Fruit fly (Drosophila melanogaster) whole organism, prepupa: ENCODE results near the gene Pex7.

Experiments
- CG34406 ChIP-seq: fragments of 200-800 bp; sonication (Bioruptor generic); optimal IDR thresholded peaks from 3 replicates; lab custom pipeline; 2016; ENCODE audit warnings: missing biosample characterization, missing genetic modification characterization
- Hr39 ChIP-seq: fragments of 200-800 bp; sonication (Bioruptor generic); optimal IDR thresholded peaks from 2 replicates; lab custom pipeline; 2016; ENCODE audit warnings: missing biosample characterization, missing genetic modification characterization

dm6 chr3L:8670983-8671382 is 24.0 kb downstream of the Pex7 start:
- TF ChIP-seq Hr39 (GFP tag; lab: Kevin White, UChicago) = no peak
- TF ChIP-seq CG34406 (GFP tag; lab: Kevin White, UChicago) = no peak
